Worm (Caenorhabditis elegans) whole organism, L2 larva: Measurements from ENCODE around the gene K04F1.9.

Experiments used
- ZK546.5 ChIP-seq: sonication (generic microtip); optimal IDR thresholded peaks from 2 replicates; lab custom pipeline; 2017; ENCODE audit warnings: missing biosample characterization, missing genetic modification characterization
- ceh-16 ChIP-seq: fragments of 150-350 bp; optimal IDR thresholded peaks from 2 replicates; lab custom pipeline; 2014; ENCODE audit warnings: missing biosample characterization, missing genetic modification characterization
- fos-1 ChIP-seq: fragments of 150-350 bp; optimal IDR thresholded peaks from 2 replicates; lab custom pipeline; 2014; ENCODE audit warnings: missing biosample characterization, missing genetic modification characterization
- lin-39 ChIP-seq: fragments of 150-350 bp; optimal IDR thresholded peaks from 2 replicates; lab custom pipeline; 2014; ENCODE audit warnings: missing biosample characterization, missing genetic modification reagents, missing genetic modification characterization
- mab-5 ChIP-seq: fragments of 150-350 bp; optimal IDR thresholded peaks from 2 replicates; lab custom pipeline; 2014; ENCODE audit warnings: missing biosample characterization, missing genetic modification characterization
- mbf-1 ChIP-seq: sonication (generic microtip); optimal IDR thresholded peaks from 2 replicates; lab custom pipeline; 2017; ENCODE audit warnings: missing biosample characterization, missing genetic modification characterization
- nhr-10 ChIP-seq: sonication (generic microtip); optimal IDR thresholded peaks from 2 replicates; lab custom pipeline; 2017; ENCODE audit warnings: missing biosample characterization, missing genetic modification characterization
- nhr-21 ChIP-seq: fragments of 150-350 bp; optimal IDR thresholded peaks from 2 replicates; lab custom pipeline; 2014; ENCODE audit warnings: missing biosample characterization, missing genetic modification characterization
- nhr-77 ChIP-seq: fragments of 150-350 bp; optimal IDR thresholded peaks from 2 replicates; lab custom pipeline; 2014; ENCODE audit warnings: missing biosample characterization, missing genetic modification characterization
- skn-1 ChIP-seq: sonication (generic microtip); optimal IDR thresholded peaks from 2 replicates; lab custom pipeline; 2017; ENCODE audit warnings: missing biosample characterization, missing genetic modification characterization
- snpc-4 ChIP-seq: fragments of 150-350 bp; optimal IDR thresholded peaks from 2 replicates; lab custom pipeline; 2014; ENCODE audit warnings: missing biosample characterization, missing genetic modification characterization
- unc-62 ChIP-seq: fragments of 150-350 bp; optimal IDR thresholded peaks from 2 replicates; lab custom pipeline; 2014; ENCODE audit warnings: missing biosample characterization, missing genetic modification reagents, missing genetic modification characterization

ce11 chrV:1624340-1624739 lies 40.7 kb upstream of the K04F1.9 start, which contains the start of gene nhr-110:
- TF ChIP-seq ZK546.5 (tag; lab: Kevin White, UChicago) = no peak
- TF ChIP-seq nhr-10 (tag; lab: Kevin White, UChicago) = no peak
- TF ChIP-seq fos-1 (tag; lab: Kevin White, UChicago) = no peak
- TF ChIP-seq mbf-1 = no peak
- no peak for TF ChIP-seq skn-1 (tag; lab: Kevin White, UChicago)
- no peak for TF ChIP-seq ceh-16 (tag; lab: Kevin White, UChicago)
- TF ChIP-seq mab-5 (tag; lab: Kevin White, UChicago) = no peak
- TF ChIP-seq lin-39 (tag; lab: Kevin White, UChicago) = no peak
- no peak for TF ChIP-seq nhr-77 (tag; lab: Kevin White, UChicago)
- no peak for TF ChIP-seq unc-62 (GFP tag; lab: Kevin White, UChicago)
- TF ChIP-seq snpc-4 (tag; lab: Kevin White, UChicago) = no peak
- TF ChIP-seq nhr-21 (tag; lab: Kevin White, UChicago) = no peak
